Fruit fly (Drosophila melanogaster) whole organism, prepupa: ENCODE measurements around the gene CG1951.

Experiments used
- Blimp-1 ChIP-seq: fragments of 200-800 bp; sonication (Bioruptor generic); optimal IDR thresholded peaks from 3 replicates; lab custom pipeline; 2017; ENCODE audit warnings: missing biosample characterization, missing genetic modification characterization, mild to moderate bottlenecking, moderate library complexity, missing genetic modification reagents
- CG10631 ChIP-seq: fragments of 200-800 bp; sonication (Bioruptor generic); optimal IDR thresholded peaks from 2 replicates; lab custom pipeline; 2016; ENCODE audit warnings: missing biosample characterization, missing genetic modification characterization
- CG10669 ChIP-seq: fragments of 200-800 bp; sonication (Bioruptor generic); optimal IDR thresholded peaks from 3 replicates; lab custom pipeline; 2018; ENCODE audit warnings: missing biosample characterization, mild to moderate bottlenecking, missing genetic modification characterization, moderate library complexity
- CG11294 ChIP-seq: fragments of 200-800 bp; sonication (Bioruptor generic); IDR thresholded peaks from 2 replicates; pipeline ENCODE4 v1.3.6; 2022; ENCODE audit warnings: missing biosample characterization, missing genetic modification characterization
- CG11762 ChIP-seq: fragments of 200-800 bp; sonication (Bioruptor generic); optimal IDR thresholded peaks from 3 replicates; lab custom pipeline; 2016; ENCODE audit warnings: missing biosample characterization, missing genetic modification characterization; ENCODE audit not compliant: insufficient read depth
- CG11902 ChIP-seq: fragments of 200-800 bp; sonication (Bioruptor generic); optimal IDR thresholded peaks from 3 replicates; lab custom pipeline; 2016; ENCODE audit warnings: missing biosample characterization, missing genetic modification characterization
- CG1621 ChIP-seq: fragments of 200-800 bp; sonication (Bioruptor generic); optimal IDR thresholded peaks from 3 replicates; lab custom pipeline; 2018; ENCODE audit warnings: missing biosample characterization, mild to moderate bottlenecking, missing genetic modification characterization
- CG16779 ChIP-seq: fragments of 200-800 bp; sonication (Bioruptor generic); optimal IDR thresholded peaks from 3 replicates; lab custom pipeline; 2017; ENCODE audit warnings: missing biosample characterization, mild to moderate bottlenecking, missing genetic modification characterization
- CG3032 ChIP-seq: fragments of 200-800 bp; optimal IDR thresholded peaks from 2 replicates; lab custom pipeline; 2019; ENCODE audit warnings: missing biosample characterization, mild to moderate bottlenecking, missing genetic modification characterization, moderate library complexity
- CG31627 ChIP-seq: fragments of 200-800 bp; sonication (Bioruptor generic); optimal IDR thresholded peaks from 3 replicates; lab custom pipeline; 2016; ENCODE audit warnings: missing biosample characterization, missing genetic modification characterization
- CG32006 ChIP-seq: fragments of 200-800 bp; sonication (Bioruptor generic); optimal IDR thresholded peaks from 3 replicates; lab custom pipeline; 2017; ENCODE audit warnings: missing biosample characterization, mild to moderate bottlenecking, missing genetic modification characterization
- CG34406 ChIP-seq: fragments of 200-800 bp; sonication (Bioruptor generic); optimal IDR thresholded peaks from 3 replicates; lab custom pipeline; 2016; ENCODE audit warnings: missing biosample characterization, missing genetic modification characterization
- CG3919 ChIP-seq: fragments of 200-800 bp; sonication (Bioruptor generic); optimal IDR thresholded peaks from 3 replicates; lab custom pipeline; 2016; ENCODE audit warnings: missing biosample characterization, missing genetic modification characterization
- CG6276 ChIP-seq: fragments of 200-800 bp; sonication (Bioruptor generic); optimal IDR thresholded peaks from 2 replicates; lab custom pipeline; 2017; ENCODE audit warnings: missing biosample characterization, mild to moderate bottlenecking, missing genetic modification characterization
- CG6792 ChIP-seq: fragments of 200-800 bp; sonication (Bioruptor generic); optimal IDR thresholded peaks from 3 replicates; lab custom pipeline; 2016; ENCODE audit warnings: missing biosample characterization, missing genetic modification characterization
- CG6854 ChIP-seq: fragments of 200-800 bp; sonication (Bioruptor generic); optimal IDR thresholded peaks from 2 replicates; lab custom pipeline; 2017; ENCODE audit warnings: missing biosample characterization, mild to moderate bottlenecking, missing genetic modification characterization
- CG7368 ChIP-seq: fragments of 200-800 bp; sonication (Bioruptor generic); optimal IDR thresholded peaks from 3 replicates; lab custom pipeline; 2016; ENCODE audit warnings: missing biosample characterization, missing genetic modification characterization
- CG8119 ChIP-seq: fragments of 200-800 bp; sonication (Bioruptor generic); IDR thresholded peaks from 3 replicates; pipeline ENCODE4 v1.3.6; 2022; ENCODE audit warnings: missing biosample characterization, missing genetic modification characterization
- CG8319 ChIP-seq: fragments of 200-800 bp; sonication (Bioruptor generic); optimal IDR thresholded peaks from 3 replicates; lab custom pipeline; 2016; ENCODE audit warnings: missing biosample characterization, missing genetic modification characterization
- CG8632 ChIP-seq: fragments of 200-800 bp; sonication (Bioruptor generic); optimal IDR thresholded peaks from 3 replicates; lab custom pipeline; 2016; ENCODE audit warnings: missing biosample characterization, missing genetic modification characterization
- CG9139 ChIP-seq: fragments of 200-800 bp; sonication (Bioruptor generic); optimal IDR thresholded peaks from 3 replicates; lab custom pipeline; 2017; ENCODE audit warnings: missing biosample characterization, mild to moderate bottlenecking, missing genetic modification characterization
- Eip75B ChIP-seq: fragments of 200-800 bp; sonication (Bioruptor generic); optimal IDR thresholded peaks from 3 replicates; lab custom pipeline; 2016; ENCODE audit warnings: missing biosample characterization, missing genetic modification characterization
- Eip78C ChIP-seq: fragments of 200-800 bp; sonication (Bioruptor generic); peaks from one replicate; lab custom pipeline; 2016; ENCODE audit warnings: missing biosample characterization, missing genetic modification characterization
- Gug ChIP-seq: fragments of 200-800 bp; sonication (Bioruptor generic); IDR thresholded peaks from 2 replicates; pipeline ENCODE4 v1.3.6; 2022; ENCODE audit warnings: missing biosample characterization, missing genetic modification characterization
- Hr38 ChIP-seq: sonication (Bioruptor generic); optimal IDR thresholded peaks from 2 replicates; lab custom pipeline; 2016; ENCODE audit warnings: missing biosample characterization, missing genetic modification characterization
- Hr4 ChIP-seq: fragments of 200-800 bp; sonication (Bioruptor generic); optimal IDR thresholded peaks from 3 replicates; lab custom pipeline; 2016; ENCODE audit warnings: missing biosample characterization, missing genetic modification characterization
- Met ChIP-seq: fragments of 200-800 bp; sonication (Bioruptor generic); optimal IDR thresholded peaks from 3 replicates; lab custom pipeline; 2016; ENCODE audit warnings: missing biosample characterization, missing genetic modification characterization
- OdsH ChIP-seq: fragments of 200-800 bp; sonication (Bioruptor generic); optimal IDR thresholded peaks from 3 replicates; lab custom pipeline; 2016; ENCODE audit warnings: missing biosample characterization, missing genetic modification characterization
- Smox ChIP-seq: fragments of 200-800 bp; sonication (Bioruptor generic); optimal IDR thresholded peaks from 3 replicates; lab custom pipeline; 2016; ENCODE audit warnings: missing biosample characterization, missing genetic modification characterization
- Sox14 ChIP-seq: fragments of 200-800 bp; sonication (Bioruptor generic); optimal IDR thresholded peaks from 3 replicates; lab custom pipeline; 2016; ENCODE audit warnings: missing biosample characterization, missing genetic modification characterization
- achi ChIP-seq: fragments of 200-800 bp; sonication (Bioruptor generic); optimal IDR thresholded peaks from 3 replicates; lab custom pipeline; 2016; ENCODE audit warnings: missing biosample characterization, missing genetic modification characterization
- dac ChIP-seq: fragments of 200-800 bp; sonication (Bioruptor generic); optimal IDR thresholded peaks from 2 replicates; lab custom pipeline; 2017; ENCODE audit warnings: missing biosample characterization, mild to moderate bottlenecking, missing genetic modification characterization
- dsx ChIP-seq: fragments of 200-800 bp; optimal IDR thresholded peaks from 3 replicates; lab custom pipeline; 2019; ENCODE audit warnings: missing biosample characterization, mild to moderate bottlenecking, missing genetic modification characterization, moderate library complexity; ENCODE audit not compliant: poor library complexity, severe bottlenecking
- fd59A ChIP-seq: fragments of 200-800 bp; sonication (Bioruptor generic); optimal IDR thresholded peaks from 2 replicates; lab custom pipeline; 2017; ENCODE audit warnings: missing biosample characterization, mild to moderate bottlenecking, missing genetic modification characterization, missing genetic modification reagents
- fd85E ChIP-seq: fragments of 200-800 bp; sonication (Bioruptor generic); optimal IDR thresholded peaks from 3 replicates; lab custom pipeline; 2016; ENCODE audit warnings: missing biosample characterization, missing genetic modification characterization
- fkh ChIP-seq: fragments of 200-800 bp; sonication (Bioruptor generic); optimal IDR thresholded peaks from 3 replicates; lab custom pipeline; 2017; ENCODE audit warnings: missing biosample characterization, mild to moderate bottlenecking, missing genetic modification characterization, moderate library complexity
- lz ChIP-seq: fragments of 200-800 bp; sonication (Bioruptor generic); optimal IDR thresholded peaks from 3 replicates; lab custom pipeline; 2016; ENCODE audit warnings: missing biosample characterization, missing genetic modification characterization
- net ChIP-seq: fragments of 200-800 bp; sonication (Bioruptor generic); optimal IDR thresholded peaks from 3 replicates; lab custom pipeline; 2016; ENCODE audit warnings: missing biosample characterization, missing genetic modification characterization
- pdm3 ChIP-seq: fragments of 200-800 bp; sonication (Bioruptor generic); optimal IDR thresholded peaks from 3 replicates; lab custom pipeline; 2016; ENCODE audit warnings: missing biosample characterization, missing genetic modification characterization
- salr ChIP-seq, 2 experiments: fragments of 200-800 bp; sonication (Bioruptor generic); optimal IDR thresholded peaks; 3 replicates each; lab custom pipeline; 2016 to 2018; ENCODE audit warnings: missing biosample characterization in 2 of 2, missing genetic modification characterization in 2 of 2, mild to moderate bottlenecking in 1 of 2
- spab ChIP-seq: fragments of 200-800 bp; sonication (Bioruptor generic); optimal IDR thresholded peaks from 2 replicates; lab custom pipeline; 2017; ENCODE audit warnings: missing biosample characterization, mild to moderate bottlenecking, missing genetic modification characterization, missing genetic modification reagents
- ss ChIP-seq, 2 experiments: fragments of 200-800 bp; sonication (Bioruptor generic); optimal IDR thresholded peaks; 2 replicates in 1 of 2; 3 replicates in 1 of 2; lab custom pipeline; 2017 to 2018; ENCODE audit warnings: mild to moderate bottlenecking in 2 of 2, missing biosample characterization in 2 of 2, missing genetic modification characterization in 2 of 2, moderate library complexity in 1 of 2
- svp ChIP-seq: fragments of 200-800 bp; sonication (Bioruptor generic); peaks from one replicate; lab custom pipeline; 2016; ENCODE audit warnings: missing biosample characterization, missing genetic modification characterization
- topi ChIP-seq: fragments of 200-800 bp; sonication (Bioruptor generic); optimal IDR thresholded peaks from 3 replicates; lab custom pipeline; 2016; ENCODE audit warnings: missing biosample characterization, missing genetic modification characterization

The CG1951 gene

DNA sequence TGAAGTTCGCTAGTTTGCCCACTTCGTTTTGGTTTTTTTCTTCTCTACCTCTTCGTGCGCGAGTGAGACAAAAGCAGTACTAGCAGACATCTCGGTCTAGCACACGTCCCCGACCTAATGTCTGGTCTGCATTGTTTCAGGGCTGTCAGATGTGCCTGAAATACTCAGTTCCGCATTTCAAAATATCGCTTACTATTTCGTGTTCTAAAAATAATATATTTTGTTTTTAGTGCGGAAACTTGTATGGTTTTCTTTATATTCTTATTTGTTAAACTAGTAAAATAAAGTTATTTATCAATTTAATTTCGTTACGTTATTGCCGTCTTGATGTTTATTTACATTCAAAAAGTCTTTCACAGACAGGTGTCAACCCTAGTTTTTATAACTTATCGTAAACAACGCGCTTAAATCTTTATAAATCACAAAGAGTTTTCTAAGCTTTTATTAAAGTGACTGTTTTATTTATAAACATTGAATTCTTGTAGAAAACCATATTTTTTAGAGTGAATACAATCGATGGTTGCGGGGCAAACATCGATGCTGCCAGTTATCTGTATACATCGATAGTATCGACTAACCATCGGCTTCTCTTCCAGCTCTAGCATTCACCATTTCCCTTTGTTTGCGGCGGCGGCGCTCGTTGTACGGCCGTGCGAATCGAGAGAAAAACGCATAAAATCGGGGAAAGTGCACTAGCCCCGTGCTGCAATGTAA lies 36.3 kb downstream of the CG1951 start (continued):
- peak; percentile 67 for TF ChIP-seq net
- peak; percentile 55 for TF ChIP-seq Eip75B (GFP tag; lab: Kevin White, UChicago)
- TF ChIP-seq OdsH (GFP tag; lab: Kevin White, UChicago), result peak; percentile 63
- peak; percentile 32 for TF ChIP-seq dsx (GFP tag; lab: Kevin White, UChicago)
- peak; percentile 78 for TF ChIP-seq lz (GFP tag; lab: Kevin White, UChicago)
- TF ChIP-seq Hr4 (GFP tag; lab: Kevin White, UChicago), result peak; percentile 84
- TF ChIP-seq CG8632, result peak; percentile 74
- no peak for TF ChIP-seq CG8119 (GFP tag; lab: Robert Waterston, UW)
- peak; percentile 76 for TF ChIP-seq Met
- TF ChIP-seq svp (GFP tag; lab: Kevin White, UChicago), result peak; percentile 74
- TF ChIP-seq CG11902 (GFP tag; lab: Kevin White, UChicago), result peak; percentile 61
- TF ChIP-seq CG3032 (tag; lab: Kevin White, UChicago), result peak; percentile 78
- TF ChIP-seq CG10669 (GFP tag; lab: Kevin White, UChicago), result peak; percentile 72
- peak; percentile 73 for TF ChIP-seq achi (GFP tag; lab: Kevin White, UChicago)
- TF ChIP-seq Eip78C, result peak; percentile 91
- TF ChIP-seq CG6276 (GFP tag; lab: Kevin White, UChicago), result peak; percentile 35
- peak; percentile 68 for TF ChIP-seq Smox
- TF ChIP-seq salr (GFP tag; optimal IDR thresholded peaks at IDR 0.05; lab: Kevin White, UChicago), result peak in 1 of 2 experiments; percentile 71
- peak; percentile 41 for TF ChIP-seq CG11762 (GFP tag; lab: Kevin White, UChicago)
- TF ChIP-seq CG34406, result peak; percentile 77
- TF ChIP-seq CG11294 (GFP tag; lab: Robert Waterston, UW), result no peak
- TF ChIP-seq spab (GFP tag; lab: Kevin White, UChicago), result peak; percentile 8
- TF ChIP-seq CG16779 (tag; lab: Kevin White, UChicago), result no peak
- TF ChIP-seq dac (GFP tag; lab: Kevin White, UChicago), result no peak
- peak; percentile 67 for TF ChIP-seq pdm3 (GFP tag; lab: Kevin White, UChicago)
- no peak for TF ChIP-seq Hr38
- peak; percentile 9 for TF ChIP-seq Blimp-1 (GFP tag; lab: Kevin White, UChicago)
- peak; percentile 55 for TF ChIP-seq fkh (GFP tag; lab: Kevin White, UChicago)
- peak; percentile 64 for TF ChIP-seq CG6792 (GFP tag; lab: Kevin White, UChicago)
- peak; percentile 62 for TF ChIP-seq CG31627 (GFP tag; lab: Kevin White, UChicago)
- TF ChIP-seq CG10631 (GFP tag; lab: Kevin White, UChicago), result peak; percentile 82
- TF ChIP-seq CG6854 (GFP tag; lab: Kevin White, UChicago), result no peak
- TF ChIP-seq fd59A (GFP tag; lab: Kevin White, UChicago), result peak; percentile 62
- peak; percentile 57 for TF ChIP-seq topi (GFP tag; lab: Kevin White, UChicago)
- peak; percentile 18 for TF ChIP-seq CG9139 (GFP tag; lab: Kevin White, UChicago)
- TF ChIP-seq CG1621 (tag; lab: Kevin White, UChicago), result peak; percentile 37
- TF ChIP-seq fd85E, result no peak

DNA sequence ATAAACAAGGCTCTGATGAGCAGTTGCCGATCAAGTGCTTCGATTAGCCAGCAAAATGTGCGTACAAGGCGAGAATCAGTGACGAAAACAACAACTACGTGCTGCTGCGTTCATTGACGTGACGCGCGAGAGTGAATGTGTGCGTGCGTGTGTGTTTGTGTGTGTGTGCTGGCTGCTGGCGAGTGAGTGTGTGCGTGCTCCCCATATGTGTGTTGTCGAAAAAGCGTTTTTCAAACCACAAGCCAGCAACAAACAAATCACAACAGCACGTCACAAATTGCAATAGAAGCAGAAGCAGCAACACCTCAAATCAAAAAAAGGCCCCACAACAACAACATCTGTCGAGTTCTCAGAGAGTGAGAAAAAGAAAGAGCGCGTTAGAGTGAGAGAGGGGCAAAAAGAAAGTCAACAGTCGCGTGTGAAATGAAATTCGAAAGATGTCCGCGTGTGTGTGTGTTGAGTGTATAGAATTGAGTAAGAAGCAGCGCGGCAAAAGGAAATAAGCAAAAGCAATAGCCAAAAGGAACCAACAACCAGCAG lies 37.0 kb downstream of the CG1951 start:
- TF ChIP-seq svp (GFP tag; lab: Kevin White, UChicago) (no peak), salr (GFP tag; optimal IDR thresholded peaks at IDR 0.05; lab: Kevin White, UChicago) (peak in 1 of 2 experiments; percentile 15)

DNA sequence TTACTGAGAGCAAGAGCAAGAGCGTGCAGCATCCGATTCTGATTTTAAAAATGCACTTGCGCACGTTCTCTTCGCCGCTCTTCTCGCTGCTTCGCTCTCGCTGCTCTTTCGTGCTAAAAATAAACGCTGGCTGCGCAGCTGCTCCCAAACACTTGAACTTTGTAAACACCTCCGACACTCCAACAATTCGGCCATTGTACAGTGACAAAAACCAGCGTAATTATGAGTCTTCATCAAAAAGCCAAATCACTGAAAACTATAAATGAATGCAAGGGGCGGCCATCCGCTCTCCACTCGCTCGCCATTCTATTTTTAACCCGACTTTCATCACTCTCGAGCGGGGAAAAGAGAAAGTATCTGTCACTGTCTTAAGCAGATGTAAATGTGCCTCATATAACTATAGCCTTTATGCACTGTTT lies 37.7 kb downstream of the CG1951 start:
- TF ChIP-seq Gug (GFP tag; lab: Robert Waterston, UW), result no peak
- no peak for TF ChIP-seq Hr38
- peak; percentile 15 for TF ChIP-seq pdm3 (GFP tag; lab: Kevin White, UChicago)
- TF ChIP-seq spab (GFP tag; lab: Kevin White, UChicago), result peak; percentile 12
- TF ChIP-seq Smox, result no peak
- peak; percentile 60 for TF ChIP-seq Blimp-1 (GFP tag; lab: Kevin White, UChicago)
- peak; percentile 54 for TF ChIP-seq Eip75B (GFP tag; lab: Kevin White, UChicago)
- peak; percentile 8 for TF ChIP-seq CG3032 (tag; lab: Kevin White, UChicago)
- no peak for TF ChIP-seq CG7368
- TF ChIP-seq CG11762 (GFP tag; lab: Kevin White, UChicago), result peak; percentile 33
- peak; percentile 94 for TF ChIP-seq svp (GFP tag; lab: Kevin White, UChicago)
- peak in 1 of 2 experiments; percentile 35 for TF ChIP-seq salr (GFP tag; optimal IDR thresholded peaks at IDR 0.05; lab: Kevin White, UChicago)
- TF ChIP-seq topi (GFP tag; lab: Kevin White, UChicago), result peak; percentile 62
- peak; percentile 52 for TF ChIP-seq CG32006 (GFP tag; lab: Kevin White, UChicago)
- peak in 1 of 2 experiments; percentile 34 for TF ChIP-seq ss (GFP tag; optimal IDR thresholded peaks at IDR 0.05; lab: Kevin White, UChicago)
- TF ChIP-seq Hr4 (GFP tag; lab: Kevin White, UChicago), result peak; percentile 49
- peak; percentile 10 for TF ChIP-seq CG6854 (GFP tag; lab: Kevin White, UChicago)
- peak; percentile 29 for TF ChIP-seq dac (GFP tag; lab: Kevin White, UChicago)
- TF ChIP-seq CG8319 (GFP tag; lab: Kevin White, UChicago), result peak; percentile 26
- TF ChIP-seq CG10669 (GFP tag; lab: Kevin White, UChicago), result peak; percentile 46
- TF ChIP-seq CG3919 (GFP tag; lab: Kevin White, UChicago), result peak; percentile 55
- no peak for TF ChIP-seq CG8119 (GFP tag; lab: Robert Waterston, UW)
- peak; percentile 23 for TF ChIP-seq Sox14
